Fruit fly (Drosophila melanogaster) whole organism, wandering third instar larva: ENCODE measurements around the gene CG33928.

ENCODE experiments used
- Dif ChIP-seq: fragments of 200-275, 200-300 bp; sonication (Bioruptor generic); optimal IDR thresholded peaks from 2 replicates; lab custom pipeline; 2018; ENCODE audit warnings: missing biosample characterization, missing genetic modification characterization; ENCODE audit not compliant: partially characterized antibody
- fru ChIP-seq: fragments of 200-800 bp; sonication (Bioruptor generic); optimal IDR thresholded peaks from 3 replicates; lab custom pipeline; 2016; ENCODE audit warnings: missing biosample characterization, mild to moderate bottlenecking, missing genetic modification characterization
- h ChIP-seq: fragments of 200-800 bp; sonication (Bioruptor generic); optimal IDR thresholded peaks from 3 replicates; lab custom pipeline; 2016; ENCODE audit warnings: missing biosample characterization, mild to moderate bottlenecking, missing genetic modification characterization
- jim ChIP-seq: fragments of 175-275, 200-325 bp; sonication (Bioruptor generic); optimal IDR thresholded peaks from 2 replicates; lab custom pipeline; 2016; ENCODE audit warnings: missing biosample characterization, mild to moderate bottlenecking, missing genetic modification characterization
- pan ChIP-seq: fragments of >200 bp; optimal IDR thresholded peaks from 2 replicates; lab custom pipeline; 2017
- psq ChIP-seq: fragments of 200-800 bp; sonication (Bioruptor generic); optimal IDR thresholded peaks from 3 replicates; lab custom pipeline; 2017; ENCODE audit warnings: missing biosample characterization, mild to moderate bottlenecking, missing genetic modification characterization, moderate library complexity

dm6 chr2L:17457944-17458343, 21.5 kb upstream of the CG33928 start, which contains the start of gene CG18563:
- no peak for TF ChIP-seq pan
- no peak for TF ChIP-seq Dif (GFP tag; lab: Kevin White, UChicago)
- no peak for TF ChIP-seq psq
- TF ChIP-seq h (GFP tag; lab: Kevin White, UChicago): no peak
- no peak for TF ChIP-seq jim
- TF ChIP-seq fru (GFP tag; lab: Kevin White, UChicago): no peak
